Fruit fly (Drosophila melanogaster) whole organism, embryonic: ENCODE data around the gene CG33203.

Experiments
- Abd-B ChIP-seq: fragments of 200-800 bp; sonication (Bioruptor generic); optimal IDR thresholded peaks from 2 replicates; lab custom pipeline; 2018; ENCODE audit warnings: missing biosample characterization, mild to moderate bottlenecking, missing genetic modification characterization, moderate library complexity
- B-H1 ChIP-seq: fragments of 200-800 bp; sonication (Bioruptor generic); IDR thresholded peaks from 3 replicates; pipeline ENCODE4 v1.3.6; 2022; ENCODE audit warnings: missing biosample characterization, missing genetic modification characterization
- CG10209 ChIP-seq: fragments of 200-800 bp; sonication (Bioruptor generic); optimal IDR thresholded peaks from 3 replicates; lab custom pipeline; 2017; ENCODE audit warnings: missing biosample characterization, mild to moderate bottlenecking, missing genetic modification characterization, missing genetic modification reagents
- CG1233 ChIP-seq: fragments of 200-800 bp; sonication (Bioruptor generic); optimal IDR thresholded peaks from 4 replicates; lab custom pipeline; 2018; ENCODE audit warnings: missing biosample characterization, mild to moderate bottlenecking, missing genetic modification characterization
- CG13775 ChIP-seq: fragments of 200-800 bp; sonication (Bioruptor generic); optimal IDR thresholded peaks from 3 replicates; lab custom pipeline; 2017; ENCODE audit warnings: missing biosample characterization, mild to moderate bottlenecking, missing genetic modification characterization
- CG13894 ChIP-seq: fragments of 200-800 bp; sonication (Bioruptor generic); optimal IDR thresholded peaks from 3 replicates; lab custom pipeline; 2018; ENCODE audit warnings: missing biosample characterization, mild to moderate bottlenecking, missing genetic modification characterization, moderate library complexity
- CG15269 ChIP-seq: fragments of 200-800 bp; sonication (Bioruptor generic); optimal IDR thresholded peaks from 2 replicates; lab custom pipeline; 2018; ENCODE audit warnings: missing biosample characterization, mild to moderate bottlenecking, missing genetic modification characterization, moderate library complexity
- CG17328 ChIP-seq: fragments of 200-800 bp; sonication (Bioruptor generic); IDR thresholded peaks from 2 replicates; pipeline ENCODE4 v1.3.6; 2022; ENCODE audit warnings: missing biosample characterization, missing genetic modification characterization
- CG1832 ChIP-seq: fragments of 200-800 bp; sonication (Bioruptor generic); optimal IDR thresholded peaks from 2 replicates; lab custom pipeline; 2017; ENCODE audit warnings: missing biosample characterization, mild to moderate bottlenecking, missing genetic modification characterization, inconsistent platforms
- CG18599 ChIP-seq: fragments of 200-800 bp; sonication (Bioruptor generic); optimal IDR thresholded peaks from 3 replicates; lab custom pipeline; 2017; ENCODE audit warnings: missing biosample characterization, missing genetic modification characterization, mild to moderate bottlenecking, moderate library complexity, missing genetic modification reagents
- CG2120 ChIP-seq: fragments of 200-800 bp; sonication (Bioruptor generic); optimal IDR thresholded peaks from 3 replicates; lab custom pipeline; 2016; ENCODE audit warnings: missing biosample characterization, missing genetic modification characterization
- CG2129 ChIP-seq: fragments of 200-800 bp; sonication (Bioruptor generic); IDR thresholded peaks from 2 replicates; pipeline ENCODE4 v1.3.6; 2022; ENCODE audit warnings: missing biosample characterization, missing genetic modification characterization; ENCODE audit not compliant: partially characterized antibody
- CG2199 ChIP-seq: fragments of 200-800 bp; sonication (Bioruptor generic); IDR thresholded peaks from 3 replicates; pipeline ENCODE4 v1.3.6; 2022; ENCODE audit warnings: missing biosample characterization, missing genetic modification characterization
- CG3065 ChIP-seq: fragments of 200-800 bp; sonication (Bioruptor generic); optimal IDR thresholded peaks from 2 replicates; lab custom pipeline; 2016; ENCODE audit warnings: missing biosample characterization, missing genetic modification characterization
- CG34376 ChIP-seq: fragments of 200-800 bp; sonication (Bioruptor generic); optimal IDR thresholded peaks from 2 replicates; lab custom pipeline; 2018; ENCODE audit warnings: missing biosample characterization, mild to moderate bottlenecking, missing genetic modification characterization
- CG4820 ChIP-seq: fragments of 200-800 bp; sonication (Bioruptor generic); optimal IDR thresholded peaks from 3 replicates; lab custom pipeline; 2016; ENCODE audit warnings: missing biosample characterization, missing genetic modification characterization
- CG6813 ChIP-seq: fragments of 200-800 bp; sonication (Bioruptor generic); optimal IDR thresholded peaks from 2 replicates; lab custom pipeline; 2017; ENCODE audit warnings: missing biosample characterization, missing genetic modification characterization, mild to moderate bottlenecking, moderate library complexity, missing genetic modification reagents
- CG8281 ChIP-seq: fragments of 200-800 bp; sonication (Bioruptor generic); optimal IDR thresholded peaks from 2 replicates; lab custom pipeline; 2018; ENCODE audit warnings: missing biosample characterization, mild to moderate bottlenecking, missing genetic modification characterization, moderate library complexity
- CHES-1-like ChIP-seq: fragments of 200-800 bp; sonication (Bioruptor generic); optimal IDR thresholded peaks from 2 replicates; lab custom pipeline; 2016; ENCODE audit warnings: missing biosample characterization, missing genetic modification characterization
- Camta ChIP-seq: fragments of 200-800 bp; sonication (Bioruptor generic); optimal IDR thresholded peaks from 2 replicates; lab custom pipeline; 2016; ENCODE audit warnings: missing biosample characterization, missing genetic modification characterization
- Doc3 ChIP-seq: fragments of 200-800 bp; sonication (Bioruptor generic); IDR thresholded peaks from 3 replicates; pipeline ENCODE4 v1.3.6; 2022; ENCODE audit warnings: missing biosample characterization, missing genetic modification characterization; ENCODE audit not compliant: partially characterized antibody
- Ets65A ChIP-seq: fragments of 200-800 bp; sonication (Bioruptor generic); peaks from one replicate; lab custom pipeline; 2016; ENCODE audit warnings: missing biosample characterization, missing genetic modification characterization
- Hr78 ChIP-seq, 2 experiments: fragments of 200-800 bp in 1 of 2; fragments of >200 bp in 1 of 2; sonication (Bioruptor generic) in 1 of 2; optimal IDR thresholded peaks; 2 replicates each; lab custom pipeline; 2017 to 2019; ENCODE audit warnings: missing biosample characterization in 2 of 2, missing genetic modification characterization in 2 of 2, mild to moderate bottlenecking in 1 of 2, moderate library complexity in 1 of 2
- MBD-R2 ChIP-seq: fragments of 200-800 bp; sonication (Bioruptor generic); IDR thresholded peaks from 2 replicates; pipeline ENCODE4 v1.3.6; 2022; ENCODE audit warnings: missing biosample characterization, missing genetic modification characterization
- MESR4 ChIP-seq: fragments of 200-800 bp; sonication (Bioruptor generic); optimal IDR thresholded peaks from 2 replicates; lab custom pipeline; 2018; ENCODE audit warnings: missing biosample characterization, mild to moderate bottlenecking, missing genetic modification characterization, moderate library complexity
- Med ChIP-seq: fragments of 200-800 bp; sonication (Bioruptor generic); peaks from one replicate; lab custom pipeline; 2016; ENCODE audit warnings: missing biosample characterization, missing genetic modification characterization, mild to moderate bottlenecking, inconsistent platforms, moderate library complexity
- Rfx ChIP-seq: fragments of 200-800 bp; sonication (Bioruptor generic); IDR thresholded peaks from 2 replicates; pipeline ENCODE4 v1.3.6; 2022; ENCODE audit warnings: missing biosample characterization, missing genetic modification characterization
- ab ChIP-seq: fragments of 200-800 bp; sonication (Bioruptor generic); optimal IDR thresholded peaks from 2 replicates; lab custom pipeline; 2016; ENCODE audit warnings: missing biosample characterization, missing genetic modification characterization
- abd-A ChIP-seq: fragments of 200-800 bp; sonication (Bioruptor generic); optimal IDR thresholded peaks from 3 replicates; lab custom pipeline; 2019; ENCODE audit warnings: missing biosample characterization, mild to moderate bottlenecking, missing genetic modification characterization, moderate library complexity
- ase ChIP-seq: fragments of 200-800 bp; sonication (Bioruptor generic); IDR thresholded peaks from 3 replicates; pipeline ENCODE4 v1.3.6; 2022; ENCODE audit warnings: missing biosample characterization, missing genetic modification characterization
- caup ChIP-seq: fragments of 200-800 bp; sonication (Bioruptor generic); optimal IDR thresholded peaks from 3 replicates; lab custom pipeline; 2017; ENCODE audit warnings: missing biosample characterization, mild to moderate bottlenecking, missing genetic modification characterization, moderate library complexity; ENCODE audit not compliant: severe bottlenecking
- dati ChIP-seq: fragments of 200-800 bp; sonication (Bioruptor generic); IDR thresholded peaks from 2 replicates; pipeline ENCODE4 v1.3.6; 2022; ENCODE audit warnings: missing biosample characterization, missing genetic modification characterization
- fd96Cb ChIP-seq: fragments of 200-800 bp; sonication (Bioruptor generic); optimal IDR thresholded peaks from 2 replicates; lab custom pipeline; 2018; ENCODE audit warnings: missing biosample characterization, mild to moderate bottlenecking, missing genetic modification characterization, moderate library complexity
- ftz-f1 ChIP-seq: fragments of 200-800 bp; sonication (Bioruptor generic); optimal IDR thresholded peaks from 2 replicates; lab custom pipeline; 2016; ENCODE audit warnings: missing biosample characterization, missing genetic modification characterization
- gce ChIP-seq: fragments of 200-800 bp; sonication (Bioruptor generic); IDR thresholded peaks from 3 replicates; pipeline ENCODE4 v1.3.6; 2022; ENCODE audit warnings: missing biosample characterization, missing genetic modification characterization
- grn ChIP-seq: fragments of 200-800 bp; sonication (Bioruptor generic); optimal IDR thresholded peaks from 3 replicates; lab custom pipeline; 2017; ENCODE audit warnings: missing biosample characterization, missing genetic modification characterization
- otp ChIP-seq: fragments of 200-800 bp; sonication (Bioruptor generic); IDR thresholded peaks from 3 replicates; pipeline ENCODE4, ENCODE4 v1.3.6; 2022; ENCODE audit warnings: missing biosample characterization, missing genetic modification characterization
- pfk ChIP-seq: fragments of 200-800 bp; sonication (Bioruptor generic); optimal IDR thresholded peaks from 2 replicates; lab custom pipeline; 2018; ENCODE audit warnings: missing biosample characterization, mild to moderate bottlenecking, missing genetic modification characterization, moderate library complexity
- ro ChIP-seq: fragments of 200-800 bp; sonication (Bioruptor generic); IDR thresholded peaks from 2 replicates; pipeline ENCODE4 v1.3.6; 2022; ENCODE audit warnings: missing biosample characterization, missing genetic modification characterization
- slbo ChIP-seq: fragments of 200-800 bp; sonication (Bioruptor generic); IDR thresholded peaks from 2 replicates; pipeline ENCODE4 v1.3.6; 2022; ENCODE audit warnings: missing biosample characterization, missing genetic modification characterization
- slou ChIP-seq: fragments of 200-800 bp; sonication (Bioruptor generic); optimal IDR thresholded peaks from 3 replicates; lab custom pipeline; 2016; ENCODE audit warnings: missing biosample characterization, missing genetic modification characterization
- slp2 ChIP-seq: fragments of 200-800 bp; sonication (Bioruptor generic); optimal IDR thresholded peaks from 2 replicates; lab custom pipeline; 2016; ENCODE audit warnings: missing biosample characterization, missing genetic modification characterization
- tap ChIP-seq: fragments of 200-800 bp; optimal IDR thresholded peaks from 3 replicates; lab custom pipeline; 2019; ENCODE audit warnings: missing biosample characterization, mild to moderate bottlenecking, missing genetic modification characterization, moderate library complexity
- toy ChIP-seq: fragments of 200-800 bp; sonication (Bioruptor generic); IDR thresholded peaks from 2 replicates; pipeline ENCODE4 v1.3.6; 2022; ENCODE audit warnings: missing biosample characterization, missing genetic modification characterization
- trem ChIP-seq: fragments of 200-800 bp; optimal IDR thresholded peaks from 3 replicates; lab custom pipeline; 2019; ENCODE audit warnings: missing biosample characterization, mild to moderate bottlenecking, missing genetic modification characterization, moderate library complexity
- trh ChIP-seq: fragments of 200-800 bp; sonication (Bioruptor generic); optimal IDR thresholded peaks from 2 replicates; lab custom pipeline; 2016; ENCODE audit warnings: missing biosample characterization, missing genetic modification characterization
- usp ChIP-seq: fragments of >200 bp; optimal IDR thresholded peaks from 2 replicates; lab custom pipeline; 2017; ENCODE audit warnings: missing biosample characterization, missing genetic modification characterization
- vfl ChIP-seq: fragments of 200-800 bp; sonication (Bioruptor generic); optimal IDR thresholded peaks from 2 replicates; lab custom pipeline; 2016; ENCODE audit warnings: missing biosample characterization, missing genetic modification characterization
- zen2 ChIP-seq: fragments of 200-800 bp; sonication (Bioruptor generic); IDR thresholded peaks from 3 replicates; pipeline ENCODE4 v1.3.6; 2022; ENCODE audit warnings: missing biosample characterization, missing genetic modification characterization; ENCODE audit not compliant: partially characterized antibody

Gene CG33203

dm6 chr3R:28887559-28888432, at the start of gene CG33203, which contains the start of gene Doa (continued):
- no peak for TF ChIP-seq pfk (GFP tag; lab: Kevin White, UChicago)
- TF ChIP-seq caup (GFP tag; lab: Kevin White, UChicago) = peak; percentile 25
- no peak for TF ChIP-seq tap (tag; lab: Kevin White, UChicago)
- no peak for TF ChIP-seq MESR4 (GFP tag; lab: Kevin White, UChicago)
- TF ChIP-seq CG15269 (tag; lab: Kevin White, UChicago) = no peak
- peak; percentile 58 for TF ChIP-seq CG2129 (GFP tag; lab: Robert Waterston, UW)
- TF ChIP-seq Hr78 (GFP tag; optimal IDR thresholded peaks at IDR 0.05; lab: Kevin White, UChicago) = no peak
- no peak for TF ChIP-seq ro (GFP tag; lab: Robert Waterston, UW)
- no peak for TF ChIP-seq CG13894 (tag; lab: Kevin White, UChicago)
- TF ChIP-seq otp = no peak
- peak; percentile 77 for TF ChIP-seq CG2120 (GFP tag; lab: Kevin White, UChicago)
- TF ChIP-seq CG1832 (GFP tag; lab: Kevin White, UChicago) = no peak
- no peak for TF ChIP-seq B-H1 (GFP tag; lab: Robert Waterston, UW)
- TF ChIP-seq ab (GFP tag; lab: Kevin White, UChicago) = peak; percentile 20
- TF ChIP-seq CG34376 (GFP tag; lab: Kevin White, UChicago) = no peak
- peak; percentile 12 for TF ChIP-seq CG4820
- peak; percentile 78 for TF ChIP-seq Doc3
- TF ChIP-seq ftz-f1 (GFP tag; lab: Kevin White, UChicago) = no peak
- TF ChIP-seq fd96Cb (tag; lab: Kevin White, UChicago) = no peak
- peak; percentile 31 for TF ChIP-seq slou (GFP tag; lab: Kevin White, UChicago)
- peak; percentile 62 for TF ChIP-seq Camta (GFP tag; lab: Kevin White, UChicago)
- no peak for TF ChIP-seq trh (GFP tag; lab: Kevin White, UChicago)
- peak; percentile 27 for TF ChIP-seq CG13775 (GFP tag; lab: Kevin White, UChicago)
- no peak for TF ChIP-seq grn (GFP tag; lab: Kevin White, UChicago)
- TF ChIP-seq CG3065 = no peak
- peak; percentile 65 for TF ChIP-seq slbo (GFP tag; lab: Robert Waterston, UW)
- no peak for TF ChIP-seq usp
- TF ChIP-seq Med = peak; percentile 94
- TF ChIP-seq CG1233 (GFP tag; lab: Kevin White, UChicago) = peak; percentile 19
- peak; percentile 66 for TF ChIP-seq trem
- no peak for TF ChIP-seq CG2199 (GFP tag; lab: Robert Waterston, UW)
- no peak for TF ChIP-seq gce
- peak; percentile 16 for TF ChIP-seq Abd-B (GFP tag; lab: Kevin White, UChicago)
- peak; percentile 75 for TF ChIP-seq zen2 (GFP tag; lab: Robert Waterston, UW)
- peak; percentile 33; the same call in 1 of the 3 replicates for TF ChIP-seq ase
- TF ChIP-seq dati (GFP tag; lab: Robert Waterston, UW) = no peak
- peak; percentile 27 for TF ChIP-seq CG10209 (GFP tag; lab: Kevin White, UChicago)
- no peak for TF ChIP-seq CG17328 (GFP tag; lab: Robert Waterston, UW)
- no peak for TF ChIP-seq CG8281 (tag; lab: Kevin White, UChicago)
- peak; percentile 16 for TF ChIP-seq slp2 (GFP tag; lab: Kevin White, UChicago)
- peak; percentile 95 for TF ChIP-seq Ets65A (GFP tag; lab: Kevin White, UChicago)
- no peak for TF ChIP-seq CG6813 (GFP tag; lab: Kevin White, UChicago)
- peak; percentile 61 for TF ChIP-seq abd-A (tag; lab: Kevin White, UChicago)
- TF ChIP-seq Rfx = peak; percentile 71
- peak; percentile 59 for TF ChIP-seq MBD-R2 (GFP tag; lab: Robert Waterston, UW)
- TF ChIP-seq toy (GFP tag; lab: Robert Waterston, UW) = no peak
- TF ChIP-seq CG18599 = peak; percentile 17
- peak; percentile 53 for TF ChIP-seq CHES-1-like
- peak; percentile 46 for TF ChIP-seq vfl (GFP tag; lab: Kevin White, UChicago)
